Fruit fly (Drosophila melanogaster) whole organism, wandering third instar larva: ENCODE measurements around the gene CG7966.

Experiments
- Abd-B ChIP-seq: fragments of >200 bp; optimal IDR thresholded peaks from 2 replicates; lab custom pipeline; 2017; ENCODE audit warnings: missing biosample characterization, missing genetic modification characterization
- Hnf4 ChIP-seq: fragments of 200-800 bp; sonication (Bioruptor generic); optimal IDR thresholded peaks from 2 replicates; lab custom pipeline; 2016; ENCODE audit warnings: missing biosample characterization, mild to moderate bottlenecking, missing genetic modification characterization
- Mio ChIP-seq: sonication (Bioruptor generic); optimal IDR thresholded peaks from 2 replicates; lab custom pipeline; 2016; ENCODE audit warnings: missing biosample characterization, missing genetic modification characterization
- Rel ChIP-seq, 2 experiments: fragments of 200-800 bp; sonication (Bioruptor generic) in 1 of 2; optimal IDR thresholded peaks; 2 replicates in 1 of 2; 3 replicates in 1 of 2; lab custom pipeline; 2016 to 2019; ENCODE audit warnings: mild to moderate bottlenecking in 2 of 2, missing biosample characterization in 2 of 2, missing genetic modification characterization in 2 of 2, moderate library complexity in 1 of 2
- Sp1 ChIP-seq: fragments of 200-800 bp; sonication (Bioruptor generic); optimal IDR thresholded peaks from 3 replicates; lab custom pipeline; 2019; ENCODE audit warnings: missing biosample characterization, mild to moderate bottlenecking, missing genetic modification characterization, moderate library complexity
- Vsx2 ChIP-seq: fragments of 200-300, 225-300 bp; sonication (Bioruptor generic); optimal IDR thresholded peaks from 2 replicates; lab custom pipeline; 2018; ENCODE audit warnings: missing biosample characterization, missing genetic modification characterization; ENCODE audit not compliant: partially characterized antibody
- dl ChIP-seq, 2 experiments: fragments of 175-275, 200-275 bp in 1 of 2; fragments of 200-275 bp in 1 of 2; sonication (Bioruptor generic); optimal IDR thresholded peaks; lab custom pipeline; 2018; ENCODE audit warnings: mild to moderate bottlenecking in 2 of 2, missing biosample characterization in 2 of 2, missing genetic modification characterization in 2 of 2, moderate library complexity in 2 of 2; ENCODE audit not compliant: partially characterized antibody in 2 of 2, insufficient read depth in 1 of 2
- jim ChIP-seq: fragments of 175-275, 200-325 bp; sonication (Bioruptor generic); optimal IDR thresholded peaks from 2 replicates; lab custom pipeline; 2016; ENCODE audit warnings: missing biosample characterization, mild to moderate bottlenecking, missing genetic modification characterization
- psq ChIP-seq: fragments of 200-800 bp; sonication (Bioruptor generic); optimal IDR thresholded peaks from 3 replicates; lab custom pipeline; 2017; ENCODE audit warnings: missing biosample characterization, mild to moderate bottlenecking, missing genetic modification characterization, moderate library complexity

DNA sequence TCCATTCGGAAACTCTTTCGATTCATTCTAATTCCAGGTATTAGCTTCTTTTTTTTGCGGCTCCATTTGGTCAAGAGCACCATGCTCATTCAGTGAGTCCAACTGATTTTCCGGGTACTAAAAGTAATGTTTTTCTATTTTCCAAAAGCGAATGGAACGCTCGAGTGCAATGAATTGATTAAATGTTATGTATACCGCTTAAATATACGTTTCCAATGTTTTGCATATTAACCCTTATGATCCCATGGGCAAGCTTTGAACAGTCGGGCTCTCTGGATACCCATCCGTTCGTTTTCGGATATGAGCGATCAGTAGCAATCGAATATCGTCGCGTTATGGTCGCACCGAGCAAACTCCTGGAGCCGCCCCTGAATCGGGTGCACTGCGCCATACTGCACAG lies 3.8 kb downstream of the CG7966 start, which contains the start of gene CG31157:
- TF ChIP-seq jim (GFP tag; lab: Kevin White, UChicago) (no peak), Hnf4 (GFP tag; lab: Kevin White, UChicago) (no peak), Mio (GFP tag; lab: Kevin White, UChicago) (no peak), Sp1 (GFP tag; lab: Kevin White, UChicago) (no peak), Vsx2 (GFP tag; lab: Kevin White, UChicago) (no peak), dl (GFP tag; optimal IDR thresholded peaks at IDR 0.05; lab: Kevin White, UChicago; ENCODE audit: insufficient read depth in 1 of 2, partially characterized antibody in 2 of 2) (no peak), Abd-B (GFP tag; lab: Kevin White, UChicago) (no peak), Rel (GFP tag; optimal IDR thresholded peaks at IDR 0.05; lab: Kevin White, UChicago) (no peak), Rel (tag; optimal IDR thresholded peaks at IDR 0.05; lab: Kevin White, UChicago) (no peak), psq (no peak)
